Fruit fly (Drosophila melanogaster) whole organism, embryonic: ENCODE data around the gene CG10341.

Experiments used
- Abd-B ChIP-seq: fragments of 200-800 bp; sonication (Bioruptor generic); optimal IDR thresholded peaks from 2 replicates; lab custom pipeline; 2018; ENCODE audit warnings: missing biosample characterization, mild to moderate bottlenecking, missing genetic modification characterization, moderate library complexity
- Bteb2 ChIP-seq: fragments of 200-800 bp; sonication (Bioruptor generic); optimal IDR thresholded peaks from 2 replicates; lab custom pipeline; 2016; ENCODE audit warnings: missing biosample characterization, missing genetic modification characterization
- C15 ChIP-seq: fragments of 200-800 bp; sonication (Bioruptor generic); IDR thresholded peaks from 3 replicates; pipeline ENCODE4 v1.3.6; 2022; ENCODE audit warnings: missing biosample characterization, missing genetic modification characterization
- CG10543 ChIP-seq: fragments of 200-800 bp; sonication (Bioruptor generic); optimal IDR thresholded peaks from 3 replicates; lab custom pipeline; 2017; ENCODE audit warnings: missing biosample characterization, mild to moderate bottlenecking, missing genetic modification characterization, moderate library complexity
- CG11560 ChIP-seq: fragments of 200-800 bp; sonication (Bioruptor generic); IDR thresholded peaks from 3 replicates; pipeline ENCODE4 v1.3.6; 2022; ENCODE audit warnings: missing biosample characterization, missing genetic modification characterization
- CG12744 ChIP-seq: fragments of 200-800 bp; sonication (Bioruptor generic); optimal IDR thresholded peaks from 2 replicates; lab custom pipeline; 2016; ENCODE audit warnings: missing biosample characterization, missing genetic modification characterization
- CG13894 ChIP-seq: fragments of 200-800 bp; sonication (Bioruptor generic); optimal IDR thresholded peaks from 3 replicates; lab custom pipeline; 2018; ENCODE audit warnings: missing biosample characterization, mild to moderate bottlenecking, missing genetic modification characterization, moderate library complexity
- CG1529 ChIP-seq: fragments of 200-800 bp; sonication (Bioruptor generic); optimal IDR thresholded peaks from 3 replicates; lab custom pipeline; 2018; ENCODE audit warnings: missing biosample characterization, missing genetic modification characterization
- CG1792 ChIP-seq: fragments of 200-800 bp; sonication (Bioruptor generic); optimal IDR thresholded peaks from 2 replicates; lab custom pipeline; 2016; ENCODE audit warnings: missing biosample characterization, missing genetic modification characterization
- CG18764 ChIP-seq: fragments of 200-800 bp; sonication (Bioruptor generic); optimal IDR thresholded peaks from 3 replicates; lab custom pipeline; 2016; ENCODE audit warnings: missing biosample characterization, missing genetic modification characterization
- CG2678 ChIP-seq: fragments of 200-800 bp; sonication (Bioruptor generic); optimal IDR thresholded peaks from 3 replicates; lab custom pipeline; 2019; ENCODE audit warnings: missing biosample characterization, mild to moderate bottlenecking, missing genetic modification characterization, moderate library complexity
- CG30020 ChIP-seq: fragments of 200-800 bp; optimal IDR thresholded peaks from 2 replicates; lab custom pipeline; 2019; ENCODE audit warnings: missing biosample characterization, mild to moderate bottlenecking, missing genetic modification characterization, moderate library complexity
- CG31224 ChIP-seq: fragments of 200-800 bp; sonication (Bioruptor generic); IDR thresholded peaks from 2 replicates; pipeline ENCODE4 v1.3.6; 2022; ENCODE audit warnings: missing biosample characterization, missing genetic modification characterization
- CG3163 ChIP-seq: fragments of 200-800 bp; sonication (Bioruptor generic); optimal IDR thresholded peaks from 3 replicates; lab custom pipeline; 2016; ENCODE audit warnings: missing biosample characterization, missing genetic modification characterization
- CG3838 ChIP-seq: fragments of 200-800 bp; sonication (Bioruptor generic); optimal IDR thresholded peaks from 3 replicates; lab custom pipeline; 2016; ENCODE audit warnings: missing biosample characterization, missing genetic modification characterization
- CG6254 ChIP-seq: fragments of 200-800 bp; sonication (Bioruptor generic); optimal IDR thresholded peaks from 3 replicates; lab custom pipeline; 2017; ENCODE audit warnings: mild to moderate bottlenecking, missing biosample characterization, missing genetic modification reagents, missing genetic modification characterization
- CG6765 ChIP-seq: fragments of 200-800 bp; sonication (Bioruptor generic); optimal IDR thresholded peaks from 3 replicates; lab custom pipeline; 2017; ENCODE audit warnings: missing biosample characterization, mild to moderate bottlenecking, missing genetic modification characterization
- CG6813 ChIP-seq: fragments of 200-800 bp; sonication (Bioruptor generic); optimal IDR thresholded peaks from 2 replicates; lab custom pipeline; 2017; ENCODE audit warnings: missing biosample characterization, missing genetic modification characterization, mild to moderate bottlenecking, moderate library complexity, missing genetic modification reagents
- CG8478 ChIP-seq: fragments of >200 bp; optimal IDR thresholded peaks from 2 replicates; lab custom pipeline; 2018
- CG9437 ChIP-seq: fragments of 200-800 bp; sonication (Bioruptor generic); optimal IDR thresholded peaks from 2 replicates; lab custom pipeline; 2018; ENCODE audit warnings: missing biosample characterization, mild to moderate bottlenecking, missing genetic modification characterization
- CG9797 ChIP-seq: fragments of 200-800 bp; sonication (Bioruptor generic); optimal IDR thresholded peaks from 3 replicates; lab custom pipeline; 2018; ENCODE audit warnings: missing biosample characterization, mild to moderate bottlenecking, missing genetic modification characterization
- Chrac-16 ChIP-seq: fragments of 200-800 bp; sonication (Bioruptor generic); optimal IDR thresholded peaks from 3 replicates; lab custom pipeline; 2016; ENCODE audit warnings: missing biosample characterization, missing genetic modification characterization
- D19B ChIP-seq: fragments of 200-800 bp; sonication (Bioruptor generic); optimal IDR thresholded peaks from 2 replicates; lab custom pipeline; 2017; ENCODE audit warnings: missing biosample characterization, mild to moderate bottlenecking, missing genetic modification characterization
- E2f1 ChIP-seq: fragments of 200-800 bp; sonication (Bioruptor generic); IDR thresholded peaks from 2 replicates; pipeline ENCODE4 v1.3.6; 2022; ENCODE audit warnings: missing biosample characterization, missing genetic modification characterization
- E2f2 ChIP-seq: fragments of 200-800 bp; sonication (Bioruptor generic); IDR thresholded peaks from 2 replicates; pipeline ENCODE4 v1.3.6; 2022; ENCODE audit warnings: missing biosample characterization, missing genetic modification characterization
- Hey ChIP-seq: fragments of 200-800 bp; sonication (Bioruptor generic); optimal IDR thresholded peaks from 3 replicates; lab custom pipeline; 2018; ENCODE audit warnings: missing biosample characterization, mild to moderate bottlenecking, missing genetic modification characterization
- HmgD ChIP-seq: fragments of 200-800 bp; sonication (Bioruptor generic); optimal IDR thresholded peaks from 3 replicates; lab custom pipeline; 2016; ENCODE audit warnings: missing biosample characterization, missing genetic modification characterization
- Jarid2 ChIP-seq: fragments of 200-800 bp; sonication (Bioruptor generic); optimal IDR thresholded peaks from 3 replicates; lab custom pipeline; 2017; ENCODE audit warnings: mild to moderate bottlenecking, missing biosample characterization, missing genetic modification reagents, missing genetic modification characterization
- Lhr ChIP-seq: fragments of 200-800 bp; sonication (Bioruptor generic); optimal IDR thresholded peaks from 3 replicates; lab custom pipeline; 2017; ENCODE audit warnings: mild to moderate bottlenecking, missing biosample characterization, missing genetic modification reagents, missing genetic modification characterization
- Mes4 ChIP-seq: fragments of 200-800 bp; sonication (Bioruptor generic); optimal IDR thresholded peaks from 2 replicates; lab custom pipeline; 2016; ENCODE audit warnings: missing biosample characterization, missing genetic modification characterization
- Mrtf ChIP-seq: fragments of 200-800 bp; sonication (Bioruptor generic); IDR thresholded peaks from 3 replicates; pipeline ENCODE4 v1.3.6; 2022; ENCODE audit warnings: missing biosample characterization, missing genetic modification characterization
- NfI ChIP-seq: fragments of 200-800 bp; sonication (Bioruptor generic); optimal IDR thresholded peaks from 3 replicates; lab custom pipeline; 2018; ENCODE audit warnings: missing biosample characterization, mild to moderate bottlenecking, missing genetic modification characterization, moderate library complexity
- Ptx1 ChIP-seq: fragments of 200-800 bp; sonication (Bioruptor generic); IDR thresholded peaks from 2 replicates; pipeline ENCODE4 v1.3.6; 2022; ENCODE audit warnings: missing biosample characterization, missing genetic modification characterization
- Rx ChIP-seq: fragments of 200-800 bp; sonication (Bioruptor generic); IDR thresholded peaks from 2 replicates; pipeline ENCODE4 v1.3.6; 2022; ENCODE audit warnings: missing biosample characterization, missing genetic modification characterization
- bab2 ChIP-seq: fragments of 200-800 bp; sonication (Bioruptor generic); optimal IDR thresholded peaks from 2 replicates; lab custom pipeline; 2016; ENCODE audit warnings: missing biosample characterization, missing genetic modification characterization
- corto ChIP-seq: fragments of 200-800 bp; sonication (Bioruptor generic); optimal IDR thresholded peaks from 2 replicates; lab custom pipeline; 2016; ENCODE audit warnings: missing biosample characterization, mild to moderate bottlenecking, missing genetic modification characterization, moderate library complexity
- disco-r ChIP-seq: fragments of 200-800 bp; sonication (Bioruptor generic); optimal IDR thresholded peaks from 2 replicates; lab custom pipeline; 2016; ENCODE audit warnings: missing biosample characterization, missing genetic modification characterization
- gfzf ChIP-seq: fragments of 200-800 bp; sonication (Bioruptor generic); optimal IDR thresholded peaks from 2 replicates; lab custom pipeline; 2016; ENCODE audit warnings: missing biosample characterization, mild to moderate bottlenecking, missing genetic modification characterization, moderate library complexity
- gsb ChIP-seq: fragments of 200-800 bp; sonication (Bioruptor generic); IDR thresholded peaks from 2 replicates; pipeline ENCODE4 v1.3.6; 2022; ENCODE audit warnings: missing biosample characterization, missing genetic modification characterization
- h ChIP-seq: fragments of >200 bp; optimal IDR thresholded peaks from 2 replicates; lab custom pipeline; 2017
- hkb ChIP-seq, 2 experiments: fragments of 200-800 bp in 1 of 2; fragments of >200 bp in 1 of 2; sonication (Bioruptor generic) in 1 of 2; IDR thresholded peaks in 1 of 2; optimal IDR thresholded peaks in 1 of 2; 2 replicates each; pipeline versions ENCODE4 v1.3.6 to Lab custom; 2017 to 2022; ENCODE audit warnings: missing biosample characterization in 1 of 2, missing genetic modification characterization in 1 of 2
- jing ChIP-seq: fragments of 200-800 bp; sonication (Bioruptor generic); optimal IDR thresholded peaks from 2 replicates; lab custom pipeline; 2018; ENCODE audit warnings: missing biosample characterization, mild to moderate bottlenecking, missing genetic modification characterization
- ken ChIP-seq: fragments of 200-800 bp; sonication (Bioruptor generic); IDR thresholded peaks from 3 replicates; pipeline ENCODE4 v1.3.6; 2022; ENCODE audit warnings: missing biosample characterization, missing genetic modification characterization
- klu ChIP-seq: fragments of 200-800 bp; sonication (Bioruptor generic); IDR thresholded peaks from 2 replicates; pipeline ENCODE4 v1.3.6; 2022; ENCODE audit warnings: missing biosample characterization, missing genetic modification characterization
- lilli ChIP-seq: fragments of 200-800 bp; sonication (Bioruptor generic); optimal IDR thresholded peaks from 3 replicates; lab custom pipeline; 2016; ENCODE audit warnings: missing biosample characterization, missing genetic modification characterization
- nmo ChIP-seq: fragments of 200-800 bp; sonication (Bioruptor generic); optimal IDR thresholded peaks from 2 replicates; lab custom pipeline; 2018; ENCODE audit warnings: missing biosample characterization, mild to moderate bottlenecking, missing genetic modification characterization, moderate library complexity
- pb ChIP-seq: fragments of 200-800 bp; sonication (Bioruptor generic); optimal IDR thresholded peaks from 3 replicates; lab custom pipeline; 2016; ENCODE audit warnings: missing biosample characterization, missing genetic modification characterization
- psq ChIP-seq: fragments of 200-800 bp; sonication (Bioruptor generic); optimal IDR thresholded peaks from 2 replicates; lab custom pipeline; 2017; ENCODE audit warnings: missing biosample characterization, missing genetic modification characterization
- rib ChIP-seq: fragments of 200-800 bp; sonication (Bioruptor generic); IDR thresholded peaks from 2 replicates; pipeline ENCODE4 v1.3.6; 2022; ENCODE audit warnings: missing biosample characterization, missing genetic modification characterization
- run ChIP-seq: fragments of 200-800 bp; sonication (Bioruptor generic); optimal IDR thresholded peaks from 3 replicates; lab custom pipeline; 2018; ENCODE audit warnings: missing biosample characterization, mild to moderate bottlenecking, missing genetic modification characterization
- sens-2 ChIP-seq: fragments of 200-800 bp; sonication (Bioruptor generic); IDR thresholded peaks from 2 replicates; pipeline ENCODE4 v1.3.6; 2022; ENCODE audit warnings: missing biosample characterization, missing genetic modification characterization
- tap ChIP-seq: fragments of 200-800 bp; optimal IDR thresholded peaks from 3 replicates; lab custom pipeline; 2019; ENCODE audit warnings: missing biosample characterization, mild to moderate bottlenecking, missing genetic modification characterization, moderate library complexity
- z ChIP-seq: fragments of 200-800 bp; sonication (Bioruptor generic); IDR thresholded peaks from 3 replicates; pipeline ENCODE4 v1.3.6; 2022; ENCODE audit warnings: missing biosample characterization, missing genetic modification characterization

Gene CG10341

DNA sequence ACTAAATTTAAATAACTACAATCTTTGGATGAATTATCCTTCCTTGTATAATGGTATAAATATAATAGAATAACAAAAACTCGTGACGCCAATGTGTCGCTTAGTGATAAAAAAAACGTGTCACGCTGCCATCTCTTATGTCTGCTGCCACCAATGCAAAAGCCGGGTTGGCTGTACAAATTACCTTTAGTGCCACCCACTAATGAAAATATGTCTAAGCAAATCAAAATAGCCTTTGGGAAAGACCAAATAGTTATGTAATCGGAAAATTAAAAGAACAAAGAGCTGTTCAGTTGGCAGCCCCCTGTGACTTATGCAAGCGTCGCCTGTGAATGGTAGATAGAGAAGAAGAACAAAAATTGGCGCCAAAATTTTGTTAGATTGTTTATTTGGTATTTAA lies 9.1 kb upstream of the CG10341 start, which contains the start of gene CG10336 (continued):
- TF ChIP-seq Jarid2 (GFP tag; lab: Kevin White, UChicago) (no peak), bab2 (no peak), CG3838 (GFP tag; lab: Kevin White, UChicago) (no peak), run (tag; lab: Kevin White, UChicago) (no peak), HmgD (no peak), hkb (optimal IDR thresholded peaks at IDR 0.05; lab: Kevin White, UChicago) (no peak), hkb (GFP tag; IDR thresholded peaks at IDR 0.05; lab: Robert Waterston, UW) (no peak), CG6254 (GFP tag; lab: Kevin White, UChicago) (no peak), CG11560 (tag; lab: Robert Waterston, UW) (no peak), D19B (no peak), disco-r (GFP tag; lab: Kevin White, UChicago) (no peak), sens-2 (no peak), CG9797 (GFP tag; lab: Kevin White, UChicago) (no peak), rib (GFP tag; lab: Robert Waterston, UW) (no peak), gfzf (GFP tag; lab: Kevin White, UChicago) (no peak), E2f2 (peak; percentile 91), jing (GFP tag; lab: Kevin White, UChicago) (no peak), pb (no peak), Mrtf (no peak), CG10543 (GFP tag; lab: Kevin White, UChicago) (no peak), Mes4 (GFP tag; lab: Kevin White, UChicago) (no peak), ken (no peak), corto (GFP tag; lab: Kevin White, UChicago) (no peak), lilli (GFP tag; lab: Kevin White, UChicago) (no peak), Rx (GFP tag; lab: Robert Waterston, UW) (no peak), CG13894 (no peak), E2f1 (GFP tag; lab: Robert Waterston, UW) (peak; percentile 93), CG9437 (GFP tag; lab: Kevin White, UChicago) (no peak), psq (GFP tag; lab: Kevin White, UChicago) (no peak), gsb (GFP tag; lab: Robert Waterston, UW) (no peak), tap (tag; lab: Kevin White, UChicago) (no peak), z (GFP tag; lab: Robert Waterston, UW) (no peak), CG1792 (GFP tag; lab: Kevin White, UChicago) (no peak), CG8478 (lab: Kevin White, UChicago) (no peak), Hey (no peak), Abd-B (GFP tag; lab: Kevin White, UChicago) (no peak), CG12744 (GFP tag; lab: Kevin White, UChicago) (no peak), Chrac-16 (peak; percentile 0), C15 (GFP tag; lab: Robert Waterston, UW) (no peak), CG3163 (GFP tag; lab: Kevin White, UChicago) (no peak), klu (no peak), Lhr (peak; percentile 9), Bteb2 (GFP tag; lab: Kevin White, UChicago) (no peak), CG6765 (GFP tag; lab: Kevin White, UChicago) (no peak), CG6813 (no peak), CG2678 (no peak), nmo (GFP tag; lab: Kevin White, UChicago) (no peak), CG18764 (GFP tag; lab: Kevin White, UChicago) (no peak), h (no peak), CG1529 (no peak), NfI (GFP tag; lab: Kevin White, UChicago) (no peak), CG31224 (GFP tag; lab: Robert Waterston, UW) (no peak), Ptx1 (GFP tag; lab: Robert Waterston, UW) (no peak), CG30020 (no peak)
